Worm (Caenorhabditis elegans) whole organism, dauer: ENCODE results near the gene fbxb-72.

Experiments used
- unc-62 ChIP-seq: sonication (generic microtip); optimal IDR thresholded peaks from 2 replicates; lab custom pipeline; 2017; ENCODE audit warnings: missing biosample characterization, missing genetic modification reagents, missing genetic modification characterization

The fbxb-72 gene

ce11 chrV:728822-729493 is 5.2 kb upstream of the fbxb-72 start:
- TF ChIP-seq unc-62 (GFP tag; lab: Kevin White, UChicago) = no peak

- no peak for TF ChIP-seq unc-62 (GFP tag; lab: Kevin White, UChicago)
Measured at ce11 chrV:727484-728351, 4.0 kb upstream of the fbxb-72 start, which contains the start of the genes icl-1 and srh-2. TSS of gene icl-1 (minus strand) at chrV:728004. TSS of gene srh-2 (plus strand) at chrV:728301.

- TF ChIP-seq unc-62 (GFP tag; lab: Kevin White, UChicago) = no peak
Measured at ce11 chrV:726573-727483, 3.1 kb upstream of the fbxb-72 start.

ce11 chrV:725807-726572 is 2.2 kb upstream of the fbxb-72 start:
- no peak for TF ChIP-seq unc-62 (GFP tag; lab: Kevin White, UChicago)

- TF ChIP-seq unc-62 (GFP tag; lab: Kevin White, UChicago) = no peak
Measured at ce11 chrV:724946-725806, 1.4 kb upstream of the fbxb-72 start.

- TF ChIP-seq unc-62 (GFP tag; lab: Kevin White, UChicago) = no peak
Measured at ce11 chrV:724470-724890, 728 bp upstream of the fbxb-72 start.

- TF ChIP-seq unc-62 (GFP tag; lab: Kevin White, UChicago) = no peak
Measured at ce11 chrV:722889-723288, 863 bp downstream of the fbxb-72 start.

ce11 chrV:719731-720130 is 4.0 kb downstream of the fbxb-72 start, which contains the start of gene srbc-40:
TSS of gene srbc-40 (minus strand) at chrV:719831.
- no peak for TF ChIP-seq unc-62 (GFP tag; lab: Kevin White, UChicago)

ce11 chrV:712882-713281 is 10.9 kb downstream of the fbxb-72 start, which contains the start of gene cyp-33C11:
TSS of gene cyp-33C11 (minus strand) at chrV:712982.
- TF ChIP-seq unc-62 (GFP tag; lab: Kevin White, UChicago) = no peak

- no peak for TF ChIP-seq unc-62 (GFP tag; lab: Kevin White, UChicago)
Measured at ce11 chrV:708808-709207, 14.9 kb downstream of the fbxb-72 start, which contains the start of gene srbc-39. TSS of gene srbc-39 (plus strand) at chrV:709108.

- TF ChIP-seq unc-62 (GFP tag; lab: Kevin White, UChicago) = no peak
Measured at ce11 chrV:706918-707317, 16.8 kb downstream of the fbxb-72 start, which contains the start of gene srbc-38. TSS of gene srbc-38 (plus strand) at chrV:707218.

- no peak for TF ChIP-seq unc-62 (GFP tag; lab: Kevin White, UChicago)
Measured at ce11 chrV:702260-702659, 21.5 kb downstream of the fbxb-72 start, which contains the start of gene srbc-37. TSS of gene srbc-37 (plus strand) at chrV:702560.

- TF ChIP-seq unc-62 (GFP tag; lab: Kevin White, UChicago) = no peak
Measured at ce11 chrV:699489-700129, 24.1 kb downstream of the fbxb-72 start, which contains the start of the genes ugt-29 and srx-5. TSS of gene ugt-29 (minus strand) at chrV:699589. TSS of gene srx-5 (plus strand) at chrV:700079.
